Worm (Caenorhabditis elegans): ENCODE data around the gene col-13.

Gene col-13

ce11 chrV:10421802-10422201 lies at the start of gene col-13:
Gene col-13 (minus strand): TSS chrV:10421902.
- no peak for TF ChIP-seq ama-1 (optimal IDR thresholded peaks at IDR 0.05)
- no peak for TF ChIP-seq unc-42 (tag; optimal IDR thresholded peaks at IDR 0.05)
- TF ChIP-seq ets-4 (tag; optimal IDR thresholded peaks at IDR 0.05), result no peak
- TF ChIP-seq hlh-30 (tag; optimal IDR thresholded peaks at IDR 0.05; ENCODE audit: insufficient read depth), result no peak
- TF ChIP-seq eyg-1 (tag; optimal IDR thresholded peaks at IDR 0.05), result no peak
- no peak for TF ChIP-seq elt-4 (tag; optimal IDR thresholded peaks at IDR 0.05)

- TF ChIP-seq npax-4 (tag; optimal IDR thresholded peaks at IDR 0.05), result no peak
- TF ChIP-seq mec-3 (tag; optimal IDR thresholded peaks at IDR 0.05; ENCODE audit: borderline replicate concordance), result no peak
- TF ChIP-seq dve-1 (tag; optimal IDR thresholded peaks at IDR 0.05), result no peak
- no peak for TF ChIP-seq ceh-48 (tag; optimal IDR thresholded peaks at IDR 0.05)
- TF ChIP-seq eyg-1 (tag; optimal IDR thresholded peaks at IDR 0.05), result no peak
- TF ChIP-seq ceh-22 (tag; optimal IDR thresholded peaks at IDR 0.05), result no peak
- no peak for TF ChIP-seq C08G9.2 (tag; optimal IDR thresholded peaks at IDR 0.05)
- no peak for TF ChIP-seq F13H6.1 (tag; optimal IDR thresholded peaks at IDR 0.05)
- TF ChIP-seq gmeb-2 (tag; optimal IDR thresholded peaks at IDR 0.05), result no peak
- no peak for TF ChIP-seq ahr-1 (tag; optimal IDR thresholded peaks at IDR 0.05)
- no peak for TF ChIP-seq ztf-16 (tag; optimal IDR thresholded peaks at IDR 0.05)
- no peak for TF ChIP-seq ceh-45 (GFP tag; IDR thresholded peaks at IDR 0.05)
- TF ChIP-seq syd-9 (tag; optimal IDR thresholded peaks at IDR 0.05), result no peak
- no peak for TF ChIP-seq ceh-31 (tag; optimal IDR thresholded peaks at IDR 0.05)
- TF ChIP-seq Y22D7AL.16 (tag; optimal IDR thresholded peaks at IDR 0.05), result no peak
- no peak for TF ChIP-seq sdc-2 (tag; optimal IDR thresholded peaks at IDR 0.05)
Measured at ce11 chrV:10471007-10471406, 49.3 kb upstream of the col-13 start.

- TF ChIP-seq npax-4 (tag; optimal IDR thresholded peaks at IDR 0.05) (no peak), ceh-9 (tag; optimal IDR thresholded peaks at IDR 0.05) (no peak)
Measured at ce11 chrV:10469845-10470244, 48.1 kb upstream of the col-13 start.

- no peak for TF ChIP-seq unc-42 (tag; optimal IDR thresholded peaks at IDR 0.05)
- TF ChIP-seq ahr-1 (tag; optimal IDR thresholded peaks at IDR 0.05), result no peak
- no peak for TF ChIP-seq ceh-31 (tag; optimal IDR thresholded peaks at IDR 0.05)
- no peak for TF ChIP-seq ceh-24 (tag; optimal IDR thresholded peaks at IDR 0.05)
- TF ChIP-seq sox-2 (GFP tag; IDR thresholded peaks at IDR 0.05), result no peak
- TF ChIP-seq K09A11.1 (tag; optimal IDR thresholded peaks at IDR 0.05; ENCODE audit: insufficient read depth), result no peak
- TF ChIP-seq ceh-30 (tag; optimal IDR thresholded peaks at IDR 0.05), result no peak
- TF ChIP-seq C08G9.2 (tag; optimal IDR thresholded peaks at IDR 0.05), result no peak
Measured at ce11 chrV:10468709-10469108, 47.0 kb upstream of the col-13 start.

ce11 chrV:10468190-10468589 lies 46.5 kb upstream of the col-13 start, which contains the start of gene egl-9:
Gene egl-9 (plus strand): TSS chrV:10468517.
- TF ChIP-seq lim-6 (tag; optimal IDR thresholded peaks at IDR 0.05), result no peak
- no peak for TF ChIP-seq C38D4.7 (GFP tag; optimal IDR thresholded peaks at IDR 0.05)
- TF ChIP-seq F13H6.1 (tag; optimal IDR thresholded peaks at IDR 0.05), result no peak
- no peak for TF ChIP-seq ztf-16 (tag; optimal IDR thresholded peaks at IDR 0.05)
- no peak for TF ChIP-seq dve-1 (tag; optimal IDR thresholded peaks at IDR 0.05)
- no peak for TF ChIP-seq che-1 (tag; optimal IDR thresholded peaks at IDR 0.05)
- TF ChIP-seq ceh-9 (tag; optimal IDR thresholded peaks at IDR 0.05), result no peak
- TF ChIP-seq unc-55 (GFP tag; optimal IDR thresholded peaks at IDR 0.05), result no peak
- TF ChIP-seq npax-4 (tag; optimal IDR thresholded peaks at IDR 0.05), result no peak
- no peak for TF ChIP-seq sox-4 (tag; optimal IDR thresholded peaks at IDR 0.05)
- no peak for TF ChIP-seq tbx-2 (tag; optimal IDR thresholded peaks at IDR 0.05)
- TF ChIP-seq dmd-4 (tag; optimal IDR thresholded peaks at IDR 0.05; ENCODE audit: borderline replicate concordance), result no peak
- TF ChIP-seq madf-2 (tag; optimal IDR thresholded peaks at IDR 0.05), result no peak
- no peak for TF ChIP-seq syd-9 (tag; optimal IDR thresholded peaks at IDR 0.05)
- no peak for TF ChIP-seq gmeb-2 (tag; optimal IDR thresholded peaks at IDR 0.05)
- no peak for TF ChIP-seq hlh-6 (tag; optimal IDR thresholded peaks at IDR 0.05)
- no peak for TF ChIP-seq sdc-2 (tag; optimal IDR thresholded peaks at IDR 0.05)

Measured in whole organism, late embryonic.